Fruit fly (Drosophila melanogaster): Measurements from ENCODE around the gene CG32104.

The CG32104 gene

DNA sequence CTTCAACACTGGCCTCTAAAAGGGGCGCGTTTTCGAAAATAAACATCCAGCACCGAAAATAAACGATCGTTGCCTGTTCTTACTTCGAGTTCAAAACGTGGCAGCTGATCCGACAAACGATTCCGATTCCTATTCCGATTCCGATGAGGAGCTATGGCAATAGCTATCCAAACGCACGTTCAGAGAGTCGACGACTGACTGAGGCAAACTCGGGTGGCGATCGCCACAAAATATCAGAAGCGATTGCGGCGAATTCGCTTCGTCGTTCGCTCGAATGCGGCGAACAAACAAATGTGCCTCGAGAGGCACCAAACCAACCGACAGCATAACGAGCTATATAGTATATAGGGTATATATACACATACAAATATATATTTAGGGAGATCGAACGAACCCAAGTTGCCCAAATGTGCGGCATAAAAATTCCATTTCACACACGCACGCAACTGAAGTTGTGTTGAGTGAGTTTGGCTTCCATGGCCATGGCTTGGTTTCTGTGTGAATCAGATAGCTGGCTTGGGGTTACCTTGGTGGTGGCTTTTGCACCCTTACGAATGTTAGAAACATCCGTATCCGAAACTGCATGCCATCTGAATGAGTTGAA lies 7.8 kb downstream of the CG32104 start, which contains the start of gene Ncc69 (continued):
- no peak for TF ChIP-seq Six4 (GFP tag; optimal IDR thresholded peaks at IDR 0.05)
- TF ChIP-seq ap (GFP tag; IDR thresholded peaks at IDR 0.05), result no peak
- no peak for TF ChIP-seq HLHmδ (GFP tag; optimal IDR thresholded peaks at IDR 0.05)
- no peak for TF ChIP-seq Lhr (GFP tag; optimal IDR thresholded peaks at IDR 0.05)
- TF ChIP-seq toy (GFP tag; IDR thresholded peaks at IDR 0.05), result no peak
- TF ChIP-seq HmgZ (tag; optimal IDR thresholded peaks at IDR 0.05), result peak; percentile 23
- no peak for TF ChIP-seq CG13296 (GFP tag; optimal IDR thresholded peaks at IDR 0.05)
- TF ChIP-seq sima (GFP tag; optimal IDR thresholded peaks at IDR 0.05), result no peak
- TF ChIP-seq ken (GFP tag; IDR thresholded peaks at IDR 0.05), result no peak
- TF ChIP-seq Asciz (GFP tag; optimal IDR thresholded peaks at IDR 0.05), result no peak
- peak; percentile 76 for TF ChIP-seq pros (GFP tag; optimal IDR thresholded peaks at IDR 0.05)
- TF ChIP-seq HHEX (GFP tag; optimal IDR thresholded peaks at IDR 0.05), result no peak
- TF ChIP-seq prd (optimal IDR thresholded peaks at IDR 0.05), result no peak
- no peak for TF ChIP-seq prd (GFP tag; IDR thresholded peaks at IDR 0.05)
- TF ChIP-seq CG8359 (GFP tag; optimal IDR thresholded peaks at IDR 0.05; ENCODE audit: borderline replicate concordance), result no peak
- TF ChIP-seq cato (GFP tag; optimal IDR thresholded peaks at IDR 0.05; ENCODE audit: borderline replicate concordance), result no peak
- no peak for TF ChIP-seq Hsf (GFP tag; optimal IDR thresholded peaks at IDR 0.05)
- TF ChIP-seq lilli (GFP tag; optimal IDR thresholded peaks at IDR 0.05), result no peak
- TF ChIP-seq Trl (optimal IDR thresholded peaks at IDR 0.05), result peak in 1 of 2 experiments; percentile 2
- TF ChIP-seq Trl (GFP tag; optimal IDR thresholded peaks at IDR 0.05), result no peak
- no peak for TF ChIP-seq CG2116 (GFP tag; optimal IDR thresholded peaks at IDR 0.05)
- TF ChIP-seq ttk (GFP tag; IDR thresholded peaks at IDR 0.05), result no peak
- peak; percentile 98 for TF ChIP-seq CG13894 (tag; optimal IDR thresholded peaks at IDR 0.05)
- TF ChIP-seq Ssrp (tag; optimal IDR thresholded peaks at IDR 0.05), result no peak
- TF ChIP-seq NC2β (GFP tag; optimal IDR thresholded peaks at IDR 0.05), result no peak
- TF ChIP-seq Ets97D (GFP tag; optimal IDR thresholded peaks at IDR 0.05), result no peak
- peak; percentile 18 for TF ChIP-seq lab (GFP tag; optimal IDR thresholded peaks at IDR 0.05)
- TF ChIP-seq CG8089 (GFP tag; optimal IDR thresholded peaks at IDR 0.05), result no peak
- TF ChIP-seq bbx (GFP tag; IDR thresholded peaks at IDR 0.05; ENCODE audit: partially characterized antibody), result peak; percentile 54; the same call in 1 of the 2 replicates
- TF ChIP-seq Tbp (GFP tag; optimal IDR thresholded peaks at IDR 0.05), result no peak
- no peak for TF ChIP-seq CG10267 (tag; optimal IDR thresholded peaks at IDR 0.05)
- no peak for TF ChIP-seq danr (GFP tag; IDR thresholded peaks at IDR 0.05)
- no peak for TF ChIP-seq usp (GFP tag; optimal IDR thresholded peaks at IDR 0.05)
- no peak for TF ChIP-seq dan (GFP tag; IDR thresholded peaks at IDR 0.05)
- peak; percentile 8 for TF ChIP-seq ftz-f1 (GFP tag; optimal IDR thresholded peaks at IDR 0.05)
- TF ChIP-seq knrl (GFP tag; IDR thresholded peaks at IDR 0.05; ENCODE audit: partially characterized antibody), result no peak
- no peak for TF ChIP-seq Meics (GFP tag; optimal IDR thresholded peaks at IDR 0.05)
- no peak for TF ChIP-seq NC2α (GFP tag; optimal IDR thresholded peaks at IDR 0.05)
- peak; percentile 46 for TF ChIP-seq dm (GFP tag; optimal IDR thresholded peaks at IDR 0.05)
- no peak for TF ChIP-seq CG18599 (GFP tag; optimal IDR thresholded peaks at IDR 0.05)

DNA sequence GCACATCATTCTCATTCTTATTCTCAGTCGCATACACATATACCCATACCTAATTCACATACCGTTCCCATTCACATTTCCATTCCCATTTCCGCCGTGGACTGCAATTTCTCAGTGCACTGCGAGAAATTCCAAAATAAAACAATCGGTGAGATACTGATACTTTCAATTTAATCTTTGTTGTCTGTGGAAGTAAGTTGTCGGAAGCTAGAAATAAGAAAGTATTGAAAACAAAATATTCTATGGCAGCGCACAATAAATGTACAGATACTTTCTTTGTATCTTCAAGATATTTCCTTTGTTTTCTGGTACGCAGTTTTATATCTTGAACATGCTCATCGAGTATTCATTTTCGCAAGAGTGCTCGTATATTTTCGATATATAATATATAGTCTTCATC lies 11.2 kb downstream of the CG32104 start:
- 0 out of 2 replicates have a peak, but pooled peaks have one; percentile 6 for TF ChIP-seq dati (GFP tag; IDR thresholded peaks at IDR 0.05)
- TF ChIP-seq pum (GFP tag; optimal IDR thresholded peaks at IDR 0.05), result no peak
- peak; percentile 25 for TF ChIP-seq sens (GFP tag)
